Fruit fly (Drosophila melanogaster): ENCODE results near the gene phu.

DNA sequence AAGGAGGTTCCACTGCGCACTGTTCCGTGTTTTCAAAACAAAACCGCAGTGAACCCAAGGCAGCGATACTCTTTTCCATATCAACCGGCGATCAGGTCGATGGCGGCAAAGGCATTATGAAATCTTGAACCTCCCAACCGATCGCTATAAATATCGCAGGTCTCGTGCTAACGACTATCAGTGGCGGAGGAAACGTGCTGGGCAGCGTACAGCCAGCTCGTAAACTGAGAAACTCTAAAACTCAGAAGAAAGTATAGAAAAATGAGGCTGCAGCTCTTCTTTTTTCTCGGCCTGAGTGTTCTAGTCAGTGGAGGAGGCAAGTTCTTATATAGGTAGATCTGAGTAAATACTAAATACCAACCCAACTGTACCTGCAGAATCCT lies at the start of gene phu:
- no peak for TF ChIP-seq CG8478 (optimal IDR thresholded peaks at IDR 0.05)
- no peak for TF ChIP-seq CTCF (optimal IDR thresholded peaks at IDR 0.05)

Measured in S2 (cell line).